Fruit fly (Drosophila melanogaster): ENCODE measurements around the gene Dred.

Gene Dred

DNA sequence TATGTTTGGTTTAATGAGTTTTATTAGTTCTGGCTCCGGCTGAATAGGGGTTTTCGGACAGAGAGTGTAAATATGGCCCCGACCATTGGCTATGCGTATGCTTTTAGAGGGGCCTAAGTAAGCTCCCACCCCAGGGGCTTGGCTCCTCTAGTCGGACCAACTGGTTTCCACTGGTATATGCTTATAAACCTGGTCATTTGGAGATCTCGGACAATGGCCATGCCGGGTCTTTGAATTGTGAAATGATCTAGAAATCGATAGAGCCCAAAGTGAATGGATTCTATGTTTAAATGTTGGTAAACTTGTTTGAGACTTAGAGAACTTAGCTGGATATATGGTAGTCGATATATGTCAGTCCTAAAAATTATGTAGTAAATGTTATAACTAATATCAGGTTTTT is 14.7 kb upstream of the Dred start:
- no peak for TF ChIP-seq Pif1A (GFP tag; optimal IDR thresholded peaks at IDR 0.05)

DNA sequence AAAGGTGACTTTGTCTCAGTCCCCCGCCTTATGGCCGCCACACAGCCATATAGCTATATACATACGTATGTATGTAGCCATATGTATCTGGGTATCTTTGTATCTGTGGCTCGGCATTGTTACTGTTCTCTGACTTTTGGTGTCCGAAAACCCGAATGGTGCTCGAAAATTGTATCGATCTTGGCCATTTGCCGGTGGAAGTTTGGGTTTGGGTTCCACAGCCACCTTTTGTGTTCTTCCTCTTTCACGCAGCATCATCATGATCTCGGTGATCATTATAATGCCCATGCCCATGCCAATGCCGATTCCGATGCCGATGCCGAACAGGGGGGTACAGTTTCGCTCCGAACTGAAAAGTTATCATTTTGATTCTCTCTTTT is 14.0 kb upstream of the Dred start:
- TF ChIP-seq CG17806 (tag; optimal IDR thresholded peaks at IDR 0.05), result no peak
- peak; percentile 59 for TF ChIP-seq EcR (GFP tag; optimal IDR thresholded peaks at IDR 0.05)
- TF ChIP-seq CG4496 (GFP tag; IDR thresholded peaks at IDR 0.05), result peak; percentile 9; the same call in 1 of the 3 replicates
- no peak for TF ChIP-seq CG10348 (GFP tag; IDR thresholded peaks at IDR 0.05)
- no peak for TF ChIP-seq Pif1B (GFP tag; optimal IDR thresholded peaks at IDR 0.05)

- TF ChIP-seq CG13204 (GFP tag; optimal IDR thresholded peaks at IDR 0.05), result no peak
- TF ChIP-seq CG8159 (tag; optimal IDR thresholded peaks at IDR 0.05), result peak; percentile 91
- peak; percentile 40 for TF ChIP-seq CG34367 (tag; optimal IDR thresholded peaks at IDR 0.05)
- no peak for TF ChIP-seq CG10348 (GFP tag; IDR thresholded peaks at IDR 0.05)
- TF ChIP-seq CG4496 (GFP tag; IDR thresholded peaks at IDR 0.05), result no peak
- TF ChIP-seq rn (GFP tag; IDR thresholded peaks at IDR 0.05), result no peak
- TF ChIP-seq CG14655 (GFP tag; optimal IDR thresholded peaks at IDR 0.05), result peak; percentile 78
- peak; percentile 83 for TF ChIP-seq CG15710 (tag; optimal IDR thresholded peaks at IDR 0.05)
- peak; percentile 14 for TF ChIP-seq CG8301 (tag; optimal IDR thresholded peaks at IDR 0.05)
- no peak for TF ChIP-seq Pif1A (GFP tag; optimal IDR thresholded peaks at IDR 0.05)
- TF ChIP-seq CG12605 (GFP tag; IDR thresholded peaks at IDR 0.05), result no peak
- peak; percentile 81 for TF ChIP-seq gl (tag; optimal IDR thresholded peaks at IDR 0.05)
- TF ChIP-seq CG9948 (tag; optimal IDR thresholded peaks at IDR 0.05), result peak; percentile 84
- peak; percentile 67 for TF ChIP-seq CG17806 (tag; optimal IDR thresholded peaks at IDR 0.05)
- peak; percentile 74 for TF ChIP-seq EcR (GFP tag; optimal IDR thresholded peaks at IDR 0.05)
- TF ChIP-seq CG32121 (GFP tag; IDR thresholded peaks at IDR 0.05), result no peak
- peak; percentile 59 for TF ChIP-seq Snoo (tag; optimal IDR thresholded peaks at IDR 0.05)
- no peak for TF ChIP-seq Ets98B (GFP tag; IDR thresholded peaks at IDR 0.05)
- TF ChIP-seq Pif1B (GFP tag; optimal IDR thresholded peaks at IDR 0.05), result no peak
- TF ChIP-seq D1 (tag; optimal IDR thresholded peaks at IDR 0.05), result peak; percentile 79
These were observed 13.4 kb upstream of the Dred start for dm6 chr3L:19557197-19557995.

dm6 chr3L:19556738-19557137 is 12.7 kb upstream of the Dred start:
- no peak for TF ChIP-seq gl (tag; optimal IDR thresholded peaks at IDR 0.05)
- TF ChIP-seq CG4496 (GFP tag; IDR thresholded peaks at IDR 0.05), result 0 out of 3 replicates have a peak, but pooled peaks have one; percentile 15
- TF ChIP-seq CG14655 (GFP tag; optimal IDR thresholded peaks at IDR 0.05), result no peak
- TF ChIP-seq Pif1A (GFP tag; optimal IDR thresholded peaks at IDR 0.05), result no peak
- no peak for TF ChIP-seq CG32121 (GFP tag; IDR thresholded peaks at IDR 0.05)
- TF ChIP-seq Snoo (tag; optimal IDR thresholded peaks at IDR 0.05), result no peak
- peak; percentile 50; the same call in 1 of the 3 replicates for TF ChIP-seq fd96Ca (GFP tag; IDR thresholded peaks at IDR 0.05)
- TF ChIP-seq Pif1B (GFP tag; optimal IDR thresholded peaks at IDR 0.05), result no peak
- no peak for TF ChIP-seq CG8301 (tag; optimal IDR thresholded peaks at IDR 0.05)
- no peak for TF ChIP-seq CG12605 (GFP tag; IDR thresholded peaks at IDR 0.05)
- peak; percentile 44 for TF ChIP-seq EcR (GFP tag; optimal IDR thresholded peaks at IDR 0.05)
- no peak for TF ChIP-seq CG10348 (GFP tag; IDR thresholded peaks at IDR 0.05)
- TF ChIP-seq CG9948 (tag; optimal IDR thresholded peaks at IDR 0.05), result no peak
- TF ChIP-seq CG34367 (tag; optimal IDR thresholded peaks at IDR 0.05), result no peak
- no peak for TF ChIP-seq D1 (tag; optimal IDR thresholded peaks at IDR 0.05)

- TF ChIP-seq EcR (GFP tag; optimal IDR thresholded peaks at IDR 0.05) (peak; percentile 48), CG9948 (tag; optimal IDR thresholded peaks at IDR 0.05) (no peak)
These were observed 12.0 kb upstream of the Dred start for dm6 chr3L:19555906-19556457.

DNA sequence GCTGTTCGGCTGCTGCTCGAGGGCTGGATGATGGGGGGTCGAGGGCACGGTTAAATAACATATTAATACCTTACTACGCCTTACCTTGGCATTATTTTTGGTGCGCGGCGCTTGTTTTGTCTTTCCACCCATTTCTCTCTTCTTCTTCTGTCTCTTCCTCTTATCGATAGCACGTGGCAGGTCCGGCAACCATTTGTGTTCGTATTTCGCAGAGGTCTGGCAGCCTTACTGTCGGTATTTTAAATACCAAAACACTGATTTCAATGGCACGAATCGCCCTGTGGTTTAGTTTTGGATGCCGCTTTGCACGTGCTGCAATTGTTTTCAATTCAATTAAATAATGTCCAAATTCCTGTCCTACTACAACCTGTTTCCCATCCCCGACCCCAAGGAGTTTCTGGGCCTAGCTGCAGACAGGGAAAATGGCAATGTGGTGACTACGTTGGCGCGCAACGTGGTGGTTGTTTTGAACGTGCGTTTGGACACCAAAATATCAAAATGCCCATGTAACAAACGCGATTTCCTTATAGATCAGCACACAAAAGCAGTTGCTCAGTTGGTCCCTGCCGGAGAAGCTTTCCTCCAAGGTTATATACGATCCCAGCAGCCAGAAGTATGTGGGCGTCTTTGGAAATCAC is 8.2 kb upstream of the Dred start, which contains the start of the genes Ltn1 and CG9300:
Gene Ltn1, minus strand, starts transcription at position 155 of the 638 bp plus-strand sequence.
Gene CG9300, plus strand, starts transcription at position 285 of the 638 bp plus-strand sequence.
- TF ChIP-seq CG8301 (tag; optimal IDR thresholded peaks at IDR 0.05) (no peak), CG4496 (GFP tag; IDR thresholded peaks at IDR 0.05) (0 out of 3 replicates have a peak, but pooled peaks have one; percentile 11), CG32121 (GFP tag; IDR thresholded peaks at IDR 0.05) (peak; percentile 31; the same call in 1 of the 2 replicates), Ets98B (GFP tag; IDR thresholded peaks at IDR 0.05) (peak; percentile 17; the same call in 1 of the 2 replicates), CG8159 (tag; optimal IDR thresholded peaks at IDR 0.05) (no peak), CG10348 (GFP tag; IDR thresholded peaks at IDR 0.05) (no peak), EcR (GFP tag; optimal IDR thresholded peaks at IDR 0.05) (no peak), D1 (tag; optimal IDR thresholded peaks at IDR 0.05) (no peak)
